Worm (Caenorhabditis elegans): ENCODE results near the gene srbc-17.

DNA sequence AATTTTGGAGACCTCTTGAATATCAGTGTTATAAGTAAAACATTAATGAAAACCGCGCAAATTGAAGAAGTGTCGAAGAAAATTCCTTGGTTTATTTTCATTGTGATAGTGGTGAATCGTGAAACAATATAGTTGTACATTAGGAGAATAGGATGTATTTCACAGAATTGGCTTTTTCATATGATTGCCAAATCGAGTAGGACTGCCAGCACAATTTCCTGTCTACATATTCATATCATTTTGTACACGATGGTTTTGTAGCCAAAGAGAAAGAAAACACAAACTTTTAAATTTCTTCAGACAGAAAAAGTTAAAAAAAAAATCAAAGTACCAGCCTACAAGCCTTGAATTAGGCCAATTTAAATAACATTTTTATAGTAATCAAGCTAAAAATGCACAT is 13.8 kb upstream of the srbc-17 start, which contains the start of gene str-255:
- TF ChIP-seq nhr-11 (tag; optimal IDR thresholded peaks at IDR 0.05): no peak
- TF ChIP-seq unc-62 (GFP tag; optimal IDR thresholded peaks at IDR 0.05): no peak
- no peak for TF ChIP-seq snpc-4 (tag; optimal IDR thresholded peaks at IDR 0.05)
